Fruit fly (Drosophila melanogaster) whole organism, pupa: ENCODE measurements around the gene bsf.

Experiments used
- CG10348 ChIP-seq: fragments of 200-800 bp; sonication (Bioruptor generic); IDR thresholded peaks from 2 replicates; pipeline ENCODE4 v1.3.6; 2022; ENCODE audit warnings: missing biosample characterization, missing genetic modification characterization
- CG12605 ChIP-seq: fragments of 200-800 bp; sonication (Bioruptor generic); IDR thresholded peaks from 2 replicates; pipeline ENCODE4 v1.3.6; 2022; ENCODE audit warnings: missing biosample characterization, missing genetic modification characterization
- CG13204 ChIP-seq: fragments of 200-800 bp; sonication (Bioruptor generic); optimal IDR thresholded peaks from 2 replicates; lab custom pipeline; 2018; ENCODE audit warnings: missing biosample characterization, mild to moderate bottlenecking, missing genetic modification characterization, moderate library complexity
- CG14655 ChIP-seq: fragments of 200-800 bp; sonication (Bioruptor generic); optimal IDR thresholded peaks from 3 replicates; lab custom pipeline; 2017; ENCODE audit warnings: mild to moderate bottlenecking, missing biosample characterization, missing genetic modification reagents, missing genetic modification characterization
- CG15710 ChIP-seq: fragments of 200-800 bp; sonication (Bioruptor generic); optimal IDR thresholded peaks from 2 replicates; lab custom pipeline; 2018; ENCODE audit warnings: missing biosample characterization, mild to moderate bottlenecking, missing genetic modification characterization, moderate library complexity
- CG17806 ChIP-seq: fragments of 200-800 bp; sonication (Bioruptor generic); optimal IDR thresholded peaks from 2 replicates; lab custom pipeline; 2018; ENCODE audit warnings: missing biosample characterization, mild to moderate bottlenecking, missing genetic modification characterization, moderate library complexity
- CG32121 ChIP-seq: fragments of 200-800 bp; sonication (Bioruptor generic); IDR thresholded peaks from 2 replicates; pipeline ENCODE4 v1.3.6; 2022; ENCODE audit warnings: missing biosample characterization, missing genetic modification characterization
- CG34367 ChIP-seq: fragments of 200-800 bp; sonication (Bioruptor generic); optimal IDR thresholded peaks from 2 replicates; lab custom pipeline; 2018; ENCODE audit warnings: missing biosample characterization, mild to moderate bottlenecking, missing genetic modification characterization
- CG4496 ChIP-seq: fragments of 200-800 bp; sonication (Bioruptor generic); IDR thresholded peaks from 3 replicates; pipeline ENCODE4 v1.3.6; 2022; ENCODE audit warnings: missing biosample characterization, missing genetic modification characterization
- CG8159 ChIP-seq: fragments of 200-800 bp; sonication (Bioruptor generic); optimal IDR thresholded peaks from 3 replicates; lab custom pipeline; 2018; ENCODE audit warnings: missing biosample characterization, mild to moderate bottlenecking, missing genetic modification characterization, moderate library complexity
- CG8301 ChIP-seq: fragments of 200-800 bp; sonication (Bioruptor generic); optimal IDR thresholded peaks from 2 replicates; lab custom pipeline; 2018; ENCODE audit warnings: missing biosample characterization, mild to moderate bottlenecking, missing genetic modification characterization
- CG9948 ChIP-seq: fragments of 200-800 bp; sonication (Bioruptor generic); optimal IDR thresholded peaks from 2 replicates; lab custom pipeline; 2018; ENCODE audit warnings: missing biosample characterization, mild to moderate bottlenecking, missing genetic modification characterization, moderate library complexity
- D1 ChIP-seq: fragments of 200-800 bp; sonication (Bioruptor generic); optimal IDR thresholded peaks from 2 replicates; lab custom pipeline; 2018; ENCODE audit warnings: missing biosample characterization, mild to moderate bottlenecking, missing genetic modification characterization, moderate library complexity
- EcR ChIP-seq: fragments of 200-800 bp; sonication (Bioruptor generic); optimal IDR thresholded peaks from 3 replicates; lab custom pipeline; 2019; ENCODE audit warnings: missing biosample characterization, missing genetic modification characterization, mild to moderate bottlenecking, moderate library complexity, missing genetic modification reagents
- Ets98B ChIP-seq: fragments of 200-800 bp; sonication (Bioruptor generic); IDR thresholded peaks from 2 replicates; pipeline ENCODE4 v1.3.6; 2022; ENCODE audit warnings: missing biosample characterization, missing genetic modification characterization
- Pif1A ChIP-seq: fragments of 200-800 bp; sonication (Bioruptor generic); optimal IDR thresholded peaks from 3 replicates; lab custom pipeline; 2016; ENCODE audit warnings: missing biosample characterization, missing genetic modification characterization
- Pif1B ChIP-seq: fragments of 200-800 bp; sonication (Bioruptor generic); optimal IDR thresholded peaks from 3 replicates; lab custom pipeline; 2016; ENCODE audit warnings: missing biosample characterization, missing genetic modification characterization
- Snoo ChIP-seq: fragments of 200-800 bp; sonication (Bioruptor generic); optimal IDR thresholded peaks from 3 replicates; lab custom pipeline; 2017; ENCODE audit warnings: missing biosample characterization, mild to moderate bottlenecking, missing genetic modification characterization, inconsistent platforms
- fd96Ca ChIP-seq: fragments of 200-800 bp; sonication (Bioruptor generic); IDR thresholded peaks from 3 replicates; pipeline ENCODE4 v1.3.6; 2022; ENCODE audit warnings: missing biosample characterization, missing genetic modification characterization
- gl ChIP-seq: fragments of 200-800 bp; sonication (Bioruptor generic); optimal IDR thresholded peaks from 2 replicates; lab custom pipeline; 2018; ENCODE audit warnings: missing biosample characterization, mild to moderate bottlenecking, missing genetic modification characterization
- rn ChIP-seq: fragments of 200-800 bp; sonication (Bioruptor generic); IDR thresholded peaks from 2 replicates; pipeline ENCODE4 v1.3.6; 2022; ENCODE audit warnings: missing biosample characterization, missing genetic modification characterization

Gene bsf

dm6 chr2L:18448639-18449430 lies 5.6 kb downstream of the bsf start, which contains the start of gene ncm:
ncm (minus strand) TSS chr2L:18448957.
- TF ChIP-seq D1 (tag; lab: Kevin White, UChicago) (peak; percentile 34), Ets98B (no peak)

- TF ChIP-seq CG8301 (tag; lab: Kevin White, UChicago) (no peak), CG13204 (GFP tag; lab: Kevin White, UChicago) (no peak), CG32121 (GFP tag; lab: Robert Waterston, UW) (no peak), gl (tag; lab: Kevin White, UChicago) (no peak), Ets98B (no peak), Snoo (tag; lab: Kevin White, UChicago) (peak; percentile 50), CG34367 (tag; lab: Kevin White, UChicago) (no peak), CG14655 (GFP tag; lab: Kevin White, UChicago) (no peak), D1 (tag; lab: Kevin White, UChicago) (no peak), fd96Ca (peak; percentile 23; the same call in 1 of the 3 replicates), Pif1A (GFP tag; lab: Kevin White, UChicago) (no peak), CG4496 (GFP tag; lab: Robert Waterston, UW) (peak; percentile 61; the same call in 2 of the 3 replicates), CG10348 (GFP tag; lab: Robert Waterston, UW) (no peak), CG9948 (peak; percentile 23), CG15710 (tag; lab: Kevin White, UChicago) (peak; percentile 23), EcR (GFP tag; lab: Kevin White, UChicago) (no peak), CG12605 (GFP tag; lab: Robert Waterston, UW) (no peak), Pif1B (GFP tag; lab: Kevin White, UChicago) (no peak), CG17806 (no peak)
These were observed 11.3 kb downstream of the bsf start, which contains the start of gene RpS26 for dm6 chr2L:18442903-18443608. RpS26 (minus strand) TSS chr2L:18443277.

DNA sequence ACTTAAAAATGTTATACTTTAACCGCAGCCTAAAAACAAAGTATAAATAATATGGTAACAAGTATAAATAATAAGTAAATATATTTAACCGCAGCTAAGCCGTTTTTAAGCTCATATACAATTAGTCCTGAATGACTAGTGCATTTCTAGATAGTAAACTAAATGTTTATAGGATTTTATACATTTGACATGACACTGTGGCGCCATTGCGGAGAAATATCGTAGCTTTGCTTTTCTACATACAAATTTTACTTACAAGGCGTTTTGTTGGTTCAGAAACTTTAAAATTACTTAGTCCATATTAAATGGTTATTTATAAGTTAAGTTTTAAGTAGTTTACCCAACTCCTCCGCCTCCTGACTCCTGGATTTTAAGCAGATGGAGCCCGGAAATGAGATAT lies 13.2 kb downstream of the bsf start:
- TF ChIP-seq CG32121 (GFP tag; lab: Robert Waterston, UW) (no peak), CG4496 (GFP tag; lab: Robert Waterston, UW) (no peak), Pif1A (GFP tag; lab: Kevin White, UChicago) (no peak), CG8159 (tag; lab: Kevin White, UChicago) (peak; percentile 30), rn (GFP tag; lab: Robert Waterston, UW) (no peak), CG10348 (GFP tag; lab: Robert Waterston, UW) (no peak), CG9948 (no peak), CG8301 (tag; lab: Kevin White, UChicago) (no peak), CG17806 (no peak), CG14655 (GFP tag; lab: Kevin White, UChicago) (no peak), CG15710 (tag; lab: Kevin White, UChicago) (no peak), gl (tag; lab: Kevin White, UChicago) (no peak), Snoo (tag; lab: Kevin White, UChicago) (no peak), fd96Ca (no peak), Ets98B (no peak), CG34367 (tag; lab: Kevin White, UChicago) (no peak), D1 (tag; lab: Kevin White, UChicago) (peak; percentile 19), CG12605 (GFP tag; lab: Robert Waterston, UW) (no peak)
